Worm (Caenorhabditis elegans) whole organism, midembryonic: ENCODE measurements around the gene math-6.

Experiments used
- T22C8.4 ChIP-seq: fragments of 200-800 bp; sonication (Bioruptor generic); IDR thresholded peaks from 2 replicates; pipeline ENCODE4 v1.3.6; 2022; ENCODE audit warnings: missing genetic modification characterization, missing compliant biosample characterization
- cog-1 ChIP-seq: sonication (generic microtip); optimal IDR thresholded peaks from 2 replicates; lab custom pipeline; 2016; ENCODE audit warnings: missing genetic modification characterization, missing compliant biosample characterization
- flt-1 ChIP-seq: fragments of 200-800 bp; sonication (Bioruptor generic); IDR thresholded peaks from 2 replicates; pipeline ENCODE4 v1.3.6; 2022; ENCODE audit warnings: missing genetic modification characterization, missing compliant biosample characterization
- klf-2 ChIP-seq: fragments of 200-800 bp; sonication (Bioruptor generic); conservative IDR thresholded peaks from 2 replicates; pipeline ENCODE4 v1.3.6; 2022; ENCODE audit warnings: missing genetic modification reagents, missing genetic modification characterization, missing compliant biosample characterization
- ref-1 ChIP-seq: fragments of 200-800 bp; sonication (Bioruptor generic); conservative IDR thresholded peaks from 2 replicates; pipeline ENCODE4 v1.3.6; 2022; ENCODE audit warnings: missing genetic modification reagents, missing genetic modification characterization, missing compliant biosample characterization
- tab-1 ChIP-seq: fragments of 200-800 bp; sonication (Bioruptor generic); IDR thresholded peaks from 2 replicates; pipeline ENCODE4 v1.3.6; 2022; ENCODE audit warnings: missing genetic modification characterization, missing compliant biosample characterization
- ztf-23 ChIP-seq: fragments of 200-800 bp; sonication (Bioruptor generic); IDR thresholded peaks from 2 replicates; pipeline ENCODE4 v1.3.6; 2022; ENCODE audit warnings: missing genetic modification reagents, missing genetic modification characterization, missing compliant biosample characterization
- ztf-29 ChIP-seq: fragments of 200-800 bp; sonication (Bioruptor generic); IDR thresholded peaks from 2 replicates; pipeline ENCODE4 v1.3.6; 2022; ENCODE audit warnings: missing genetic modification reagents, missing genetic modification characterization, missing compliant biosample characterization

DNA sequence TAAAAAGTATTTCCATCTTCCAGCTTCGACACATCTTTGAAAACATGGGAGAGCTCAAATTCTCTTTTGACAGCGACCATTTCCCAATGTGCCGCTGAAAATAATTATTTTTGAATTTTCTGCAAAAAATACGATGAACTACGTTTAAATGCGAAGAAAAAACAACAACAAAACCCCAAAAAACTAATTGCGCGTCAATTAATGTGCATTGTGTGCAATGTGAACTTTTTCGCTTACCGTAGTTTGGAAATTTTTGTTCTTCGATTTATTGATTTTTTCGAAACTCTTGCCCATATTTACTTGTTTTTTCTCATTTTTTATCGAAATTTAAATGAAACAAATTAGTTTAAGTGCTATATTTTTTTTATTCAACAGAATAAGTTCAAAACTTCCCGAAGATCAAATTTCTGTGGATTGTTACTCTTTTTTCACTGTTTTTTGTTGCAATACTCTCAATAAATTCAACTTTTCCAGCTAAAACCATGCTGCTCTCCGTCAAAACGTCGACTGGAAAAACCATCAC lies 38.2 kb upstream of the math-6 start, which contains the start of the genes bath-2 and F52C6.4:
- TF ChIP-seq cog-1 (no peak), klf-2 (GFP tag; lab: Robert Waterston, UW) (no peak), flt-1 (no peak), ztf-23 (no peak), ztf-29 (GFP tag; lab: Robert Waterston, UW) (no peak), T22C8.4 (GFP tag; lab: Robert Waterston, UW) (no peak), tab-1 (no peak), ref-1 (GFP tag; lab: Robert Waterston, UW) (no peak)
